Worm (Caenorhabditis elegans) whole organism, L2 larva: ENCODE results near the gene R03A10.5.
A peak's percentile ranks its signal among the peaks of the same experiment; 100 is the strongest.

Source experiments
- dmd-4 ChIP-seq: sonication (generic microtip); optimal IDR thresholded peaks from 2 replicates; lab custom pipeline; 2017; ENCODE audit warnings: missing biosample characterization, missing genetic modification characterization
- nhr-12 ChIP-seq: fragments of 150-350 bp; optimal IDR thresholded peaks from 2 replicates; lab custom pipeline; 2014; ENCODE audit warnings: missing biosample characterization, missing genetic modification characterization
- nhr-21 ChIP-seq: fragments of 150-350 bp; optimal IDR thresholded peaks from 2 replicates; lab custom pipeline; 2014; ENCODE audit warnings: missing biosample characterization, missing genetic modification characterization

R03A10.5 gene

DNA sequence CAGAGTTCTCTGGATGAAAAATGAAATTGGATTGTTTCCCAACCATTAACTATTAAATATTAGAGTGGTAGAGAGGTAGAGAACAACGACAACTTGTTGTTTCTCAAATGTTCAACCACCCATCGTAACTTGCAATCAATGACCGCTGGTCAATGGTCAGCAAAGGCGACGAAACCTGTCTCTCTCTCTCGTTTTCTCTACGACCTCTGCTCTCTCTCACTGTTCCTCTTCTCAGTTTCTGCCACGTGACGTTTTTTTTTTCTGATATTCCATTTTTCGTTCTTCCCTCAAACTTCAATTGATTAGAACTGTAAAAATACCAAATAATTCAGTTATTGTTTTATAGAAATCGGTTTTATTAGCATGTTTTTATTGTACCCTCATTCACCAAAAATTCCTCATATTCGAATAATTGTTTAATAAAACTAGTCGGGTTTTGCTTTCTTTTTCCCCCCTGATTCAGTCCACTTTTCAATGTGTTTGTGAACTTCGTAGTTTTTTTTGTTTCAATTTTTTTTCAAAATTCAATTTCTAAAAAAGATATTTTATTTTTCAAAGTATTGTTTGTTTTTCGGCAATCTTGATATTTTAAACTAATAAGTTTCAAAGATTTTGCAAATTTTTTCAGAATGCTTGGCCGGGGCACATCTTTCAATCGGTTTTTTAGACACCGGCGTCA, 50.5 kb downstream of the R03A10.5 start, which contains the start of gene suox-1 (continued):
- no peak for TF ChIP-seq nhr-12 (tag; lab: Kevin White, UChicago)
- peak; percentile 40 for TF ChIP-seq nhr-21 (tag; lab: Kevin White, UChicago)
- no peak for TF ChIP-seq dmd-4
